Fruit fly (Drosophila melanogaster): ENCODE measurements around the gene Flo2.

Flo2 gene

dm6 chrX:14952845-14953720 lies 113.9 kb downstream of the Flo2 start, which contains the start of gene pdgy:
TSS of gene pdgy (minus strand) at chrX:14953532.
- TF ChIP-seq CG1620 (GFP tag; optimal IDR thresholded peaks at IDR 0.05), result no peak
- peak; percentile 32 for TF ChIP-seq toe (GFP tag; optimal IDR thresholded peaks at IDR 0.05)
- no peak for TF ChIP-seq ovo (GFP tag; optimal IDR thresholded peaks at IDR 0.05)
- no peak for TF ChIP-seq bab1 (GFP tag; optimal IDR thresholded peaks at IDR 0.05)
- peak; percentile 84 for TF ChIP-seq pad (GFP tag; optimal IDR thresholded peaks at IDR 0.05)
- no peak for TF ChIP-seq Crg-1 (GFP tag; optimal IDR thresholded peaks at IDR 0.05)
- peak; percentile 34 for TF ChIP-seq Hr96 (GFP tag; optimal IDR thresholded peaks at IDR 0.05)
- peak; percentile 28 for TF ChIP-seq cic (GFP tag; optimal IDR thresholded peaks at IDR 0.05)
- TF ChIP-seq Mnt (GFP tag; optimal IDR thresholded peaks at IDR 0.05), result no peak
- no peak for TF ChIP-seq CG14711 (tag; optimal IDR thresholded peaks at IDR 0.05)
- TF ChIP-seq CG12768 (GFP tag; optimal IDR thresholded peaks at IDR 0.05), result peak; percentile 57
- peak; percentile 91 for TF ChIP-seq tj (GFP tag; optimal IDR thresholded peaks at IDR 0.05)
- TF ChIP-seq CG5204 (GFP tag; optimal IDR thresholded peaks at IDR 0.05), result no peak
- TF ChIP-seq CG7045 (GFP tag; optimal IDR thresholded peaks at IDR 0.05), result no peak
- no peak for TF ChIP-seq CG11617 (GFP tag; optimal IDR thresholded peaks at IDR 0.05)
- no peak for TF ChIP-seq CG33017 (tag; optimal IDR thresholded peaks at IDR 0.05)
- TF ChIP-seq CG7101 (tag; optimal IDR thresholded peaks at IDR 0.05), result no peak
- peak; percentile 13 for TF ChIP-seq kay (GFP tag; ENCODE audit: borderline replicate concordance)
- TF ChIP-seq Clk (GFP tag; optimal IDR thresholded peaks at IDR 0.05), result no peak
- TF ChIP-seq cnc (optimal IDR thresholded peaks at IDR 0.05), result no peak

dm6 chrX:14953896-14954295 lies 114.7 kb downstream of the Flo2 start:
- TF ChIP-seq kay (GFP tag; ENCODE audit: borderline replicate concordance), result no peak
- TF ChIP-seq bab1 (GFP tag; optimal IDR thresholded peaks at IDR 0.05), result peak; percentile 7
- TF ChIP-seq CG1620 (GFP tag; optimal IDR thresholded peaks at IDR 0.05), result peak; percentile 65
- TF ChIP-seq Hr96 (GFP tag; optimal IDR thresholded peaks at IDR 0.05), result peak; percentile 7
- no peak for TF ChIP-seq pad (GFP tag; optimal IDR thresholded peaks at IDR 0.05)
- TF ChIP-seq CG7101 (tag; optimal IDR thresholded peaks at IDR 0.05), result peak; percentile 31
- no peak for TF ChIP-seq CG33017 (tag; optimal IDR thresholded peaks at IDR 0.05)

- TF ChIP-seq tj (GFP tag; optimal IDR thresholded peaks at IDR 0.05), result no peak
- TF ChIP-seq bab1 (GFP tag; optimal IDR thresholded peaks at IDR 0.05), result no peak
- TF ChIP-seq CG7101 (tag; optimal IDR thresholded peaks at IDR 0.05), result no peak
- no peak for TF ChIP-seq Clk (GFP tag; optimal IDR thresholded peaks at IDR 0.05)
- no peak for TF ChIP-seq CG7045 (GFP tag; optimal IDR thresholded peaks at IDR 0.05)
- peak; percentile 64 for TF ChIP-seq ovo (GFP tag; optimal IDR thresholded peaks at IDR 0.05)
- TF ChIP-seq Crg-1 (GFP tag; optimal IDR thresholded peaks at IDR 0.05), result no peak
These were observed 116.0 kb downstream of the Flo2 start, which contains the start of the genes CG9030 and eag for dm6 chrX:14955050-14955783. TSS of gene CG9030 (minus strand) at chrX:14955100. TSS of gene eag (plus strand) at chrX:14955477.

dm6 chrX:14960856-14961255 lies 121.7 kb downstream of the Flo2 start:
- TF ChIP-seq CG14711 (tag; optimal IDR thresholded peaks at IDR 0.05) (no peak), Hr96 (GFP tag; optimal IDR thresholded peaks at IDR 0.05) (no peak), CG7101 (tag; optimal IDR thresholded peaks at IDR 0.05) (no peak)

Measured in whole organism, adult.